Worm (Caenorhabditis elegans) whole organism, L2 larva: ENCODE results near the gene Y54G2A.73.

ENCODE experiments used
- ceh-82 ChIP-seq: fragments of 150-350 bp; optimal IDR thresholded peaks from 2 replicates; lab custom pipeline; 2014; ENCODE audit warnings: missing biosample characterization, missing genetic modification characterization
- elt-3 ChIP-seq: sonication (generic microtip); optimal IDR thresholded peaks from 2 replicates; lab custom pipeline; 2017; ENCODE audit warnings: missing biosample characterization, missing genetic modification characterization
- fos-1 ChIP-seq: fragments of 150-350 bp; optimal IDR thresholded peaks from 2 replicates; lab custom pipeline; 2014; ENCODE audit warnings: missing biosample characterization, missing genetic modification characterization
- mab-5 ChIP-seq: fragments of 150-350 bp; optimal IDR thresholded peaks from 2 replicates; lab custom pipeline; 2014; ENCODE audit warnings: missing biosample characterization, missing genetic modification characterization
- nhr-10 ChIP-seq: sonication (generic microtip); optimal IDR thresholded peaks from 2 replicates; lab custom pipeline; 2017; ENCODE audit warnings: missing biosample characterization, missing genetic modification characterization
- nhr-12 ChIP-seq: fragments of 150-350 bp; optimal IDR thresholded peaks from 2 replicates; lab custom pipeline; 2014; ENCODE audit warnings: missing biosample characterization, missing genetic modification characterization
- nhr-21 ChIP-seq: fragments of 150-350 bp; optimal IDR thresholded peaks from 2 replicates; lab custom pipeline; 2014; ENCODE audit warnings: missing biosample characterization, missing genetic modification characterization
- nhr-6 ChIP-seq: fragments of 150-350 bp; optimal IDR thresholded peaks from 2 replicates; lab custom pipeline; 2014; ENCODE audit warnings: missing biosample characterization, missing genetic modification characterization
- snpc-4 ChIP-seq: fragments of 150-350 bp; optimal IDR thresholded peaks from 2 replicates; lab custom pipeline; 2014; ENCODE audit warnings: missing biosample characterization, missing genetic modification characterization
- unc-62 ChIP-seq: fragments of 150-350 bp; optimal IDR thresholded peaks from 2 replicates; lab custom pipeline; 2014; ENCODE audit warnings: missing biosample characterization, missing genetic modification reagents, missing genetic modification characterization
- zag-1 ChIP-seq: fragments of 150-350 bp; optimal IDR thresholded peaks from 2 replicates; lab custom pipeline; 2014; ENCODE audit warnings: missing biosample characterization, missing genetic modification characterization
- ztf-1 ChIP-seq: fragments of 200-800 bp; sonication (Bioruptor generic); conservative IDR thresholded peaks from 2 replicates; pipeline ENCODE4 v1.3.6; 2022; ENCODE audit warnings: missing genetic modification characterization, missing compliant biosample characterization

ce11 chrIV:2969399-2969990 lies 39.2 kb downstream of the Y54G2A.73 start, which contains the start of gene Y54G2A.57:
- no peak for TF ChIP-seq nhr-21 (tag; lab: Kevin White, UChicago)
- no peak for TF ChIP-seq nhr-10 (tag; lab: Kevin White, UChicago)
- no peak for TF ChIP-seq fos-1
- no peak for TF ChIP-seq ztf-1
- no peak for TF ChIP-seq unc-62 (GFP tag; lab: Kevin White, UChicago)
- TF ChIP-seq nhr-12 (tag; lab: Kevin White, UChicago): no peak
- TF ChIP-seq nhr-6 (tag; lab: Kevin White, UChicago): no peak
- no peak for TF ChIP-seq ceh-82 (tag; lab: Kevin White, UChicago)
- TF ChIP-seq snpc-4: no peak
- TF ChIP-seq zag-1: no peak
- TF ChIP-seq elt-3 (tag; lab: Kevin White, UChicago): no peak
- TF ChIP-seq mab-5 (tag; lab: Kevin White, UChicago): no peak
